Fruit fly (Drosophila melanogaster): ENCODE results near the gene tkv.

The tkv gene

dm6 chr2L:5228581-5229077 lies 42.6 kb downstream of the tkv start (continued):
- no peak for TF ChIP-seq CG10267 (tag; optimal IDR thresholded peaks at IDR 0.05)
- no peak for TF ChIP-seq CG1792 (GFP tag; optimal IDR thresholded peaks at IDR 0.05)
- no peak for TF ChIP-seq cas (GFP tag; IDR thresholded peaks at IDR 0.05)
- TF ChIP-seq cg (GFP tag; optimal IDR thresholded peaks at IDR 0.05), result no peak
- no peak for TF ChIP-seq CG32767 (GFP tag; IDR thresholded peaks at IDR 0.05)

- no peak for TF ChIP-seq Bdp1 (GFP tag; optimal IDR thresholded peaks at IDR 0.05)
- no peak for TF ChIP-seq esg (GFP tag; conservative IDR thresholded peaks at IDR 0.05)
- peak; percentile 30 for TF ChIP-seq Vsx1 (GFP tag; optimal IDR thresholded peaks at IDR 0.05)
- peak; percentile 40 for TF ChIP-seq Med (GFP tag)
- TF ChIP-seq vvl (GFP tag; IDR thresholded peaks at IDR 0.05), result peak; percentile 68
- no peak for TF ChIP-seq CG18011 (GFP tag; optimal IDR thresholded peaks at IDR 0.05)
- no peak for TF ChIP-seq CG10209 (GFP tag; optimal IDR thresholded peaks at IDR 0.05)
- TF ChIP-seq CG12769 (tag; optimal IDR thresholded peaks at IDR 0.05), result peak; percentile 61
- TF ChIP-seq CG8478 (optimal IDR thresholded peaks at IDR 0.05), result no peak
- peak; percentile 91 for TF ChIP-seq CG13894 (tag; optimal IDR thresholded peaks at IDR 0.05)
- TF ChIP-seq sd (tag; optimal IDR thresholded peaks at IDR 0.05), result peak; percentile 6
- peak; percentile 54 for TF ChIP-seq abd-A (tag; optimal IDR thresholded peaks at IDR 0.05)
- TF ChIP-seq Awh (GFP tag; IDR thresholded peaks at IDR 0.05), result 0 out of 2 replicates have a peak, but pooled peaks have one; percentile 9
- TF ChIP-seq HLH54F (GFP tag; optimal IDR thresholded peaks at IDR 0.05), result no peak
- 0 out of 2 replicates have a peak, but pooled peaks have one; percentile 3 for TF ChIP-seq Rfx (GFP tag; IDR thresholded peaks at IDR 0.05)
- TF ChIP-seq HmgD (GFP tag; optimal IDR thresholded peaks at IDR 0.05), result no peak
- peak; percentile 94 for TF ChIP-seq CG8359 (GFP tag; optimal IDR thresholded peaks at IDR 0.05; ENCODE audit: borderline replicate concordance)
- TF ChIP-seq Fer3 (tag; optimal IDR thresholded peaks at IDR 0.05), result no peak
- peak; percentile 91 for TF ChIP-seq sr (GFP tag; IDR thresholded peaks at IDR 0.05)
- TF ChIP-seq cato (GFP tag; optimal IDR thresholded peaks at IDR 0.05; ENCODE audit: borderline replicate concordance), result no peak
- TF ChIP-seq tna (GFP tag; IDR thresholded peaks at IDR 0.05; ENCODE audit: partially characterized antibody), result no peak
- no peak for TF ChIP-seq en (GFP tag; optimal IDR thresholded peaks at IDR 0.05)
- TF ChIP-seq Spps (tag; optimal IDR thresholded peaks at IDR 0.05), result no peak
- peak in 1 of 2 experiments; percentile 45 for TF ChIP-seq Eip74EF (GFP tag; optimal IDR thresholded peaks at IDR 0.05)
- TF ChIP-seq CG12071 (GFP tag; optimal IDR thresholded peaks at IDR 0.05), result no peak
Observed at dm6 chr2L:5226891-5227554, 44.2 kb downstream of the tkv start.

- TF ChIP-seq zfh1 (GFP tag; IDR thresholded peaks at IDR 0.05) (peak; percentile 35; the same call in 2 of the 3 replicates), Optix (GFP tag; IDR thresholded peaks at IDR 0.05) (no peak), shn (GFP tag; optimal IDR thresholded peaks at IDR 0.05) (no peak), CG34224 (GFP tag; IDR thresholded peaks at IDR 0.05; ENCODE audit: partially characterized antibody) (no peak), CG13296 (GFP tag; optimal IDR thresholded peaks at IDR 0.05) (no peak), Hr3 (GFP tag; optimal IDR thresholded peaks at IDR 0.05) (no peak), rib (GFP tag; IDR thresholded peaks at IDR 0.05) (no peak), ham (GFP tag; IDR thresholded peaks at IDR 0.05) (no peak), vvl (GFP tag; IDR thresholded peaks at IDR 0.05) (peak; percentile 57), CG11085 (GFP tag; IDR thresholded peaks at IDR 0.05) (peak; percentile 28; the same call in 1 of the 2 replicates), CG15696 (tag; optimal IDR thresholded peaks at IDR 0.05) (no peak), B-H2 (GFP tag; optimal IDR thresholded peaks at IDR 0.05) (no peak), unc-4 (GFP tag; IDR thresholded peaks at IDR 0.05; ENCODE audit: partially characterized antibody) (no peak), crol (GFP tag; IDR thresholded peaks at IDR 0.05) (no peak), fd96Cb (tag; optimal IDR thresholded peaks at IDR 0.05) (no peak), hb (GFP tag; IDR thresholded peaks at IDR 0.05; ENCODE audit: partially characterized antibody) (no peak), jigr1 (GFP tag; IDR thresholded peaks at IDR 0.05) (no peak), CG9437 (GFP tag; optimal IDR thresholded peaks at IDR 0.05) (no peak)
Observed at dm6 chr2L:5225547-5226213, 45.5 kb downstream of the tkv start.
